Fruit fly (Drosophila melanogaster) whole organism, wandering third instar larva: ENCODE measurements around the gene CG7728.

Experiments
- CrebA ChIP-seq: fragments of 200-800 bp; sonication (Bioruptor generic); optimal IDR thresholded peaks from 2 replicates; lab custom pipeline; 2016; ENCODE audit warnings: missing biosample characterization, mild to moderate bottlenecking, missing genetic modification characterization, borderline replicate concordance
- GATAd ChIP-seq: sonication (Bioruptor generic); optimal IDR thresholded peaks from 2 replicates; lab custom pipeline; 2016; ENCODE audit warnings: missing biosample characterization, missing genetic modification characterization
- Hnf4 ChIP-seq: fragments of 200-800 bp; sonication (Bioruptor generic); optimal IDR thresholded peaks from 2 replicates; lab custom pipeline; 2016; ENCODE audit warnings: missing biosample characterization, mild to moderate bottlenecking, missing genetic modification characterization
- Hr83 ChIP-seq: fragments of 200-300 bp; sonication (Bioruptor generic); optimal IDR thresholded peaks from 2 replicates; lab custom pipeline; 2016; ENCODE audit warnings: missing biosample characterization, mild to moderate bottlenecking, missing genetic modification characterization, moderate library complexity; ENCODE audit not compliant: poor library complexity, severe bottlenecking
- Jra ChIP-seq: sonication (Bioruptor generic); optimal IDR thresholded peaks from 2 replicates; lab custom pipeline; 2016; ENCODE audit warnings: missing biosample characterization, missing genetic modification characterization
- Mio ChIP-seq: sonication (Bioruptor generic); optimal IDR thresholded peaks from 2 replicates; lab custom pipeline; 2016; ENCODE audit warnings: missing biosample characterization, missing genetic modification characterization
- OdsH ChIP-seq: fragments of 200-800 bp; sonication (Bioruptor generic); optimal IDR thresholded peaks from 2 replicates; lab custom pipeline; 2016; ENCODE audit warnings: missing biosample characterization, mild to moderate bottlenecking, missing genetic modification characterization
- brk ChIP-seq: fragments of 200-800 bp; sonication (Bioruptor generic); optimal IDR thresholded peaks from 2 replicates; lab custom pipeline; 2016; ENCODE audit warnings: missing biosample characterization, mild to moderate bottlenecking, missing genetic modification characterization
- psq ChIP-seq: fragments of 200-800 bp; sonication (Bioruptor generic); optimal IDR thresholded peaks from 3 replicates; lab custom pipeline; 2017; ENCODE audit warnings: missing biosample characterization, mild to moderate bottlenecking, missing genetic modification characterization, moderate library complexity
- rgr ChIP-seq: fragments of 200-800 bp; sonication (Bioruptor generic); optimal IDR thresholded peaks from 3 replicates; lab custom pipeline; 2016; ENCODE audit warnings: missing biosample characterization, mild to moderate bottlenecking, missing genetic modification characterization

DNA sequence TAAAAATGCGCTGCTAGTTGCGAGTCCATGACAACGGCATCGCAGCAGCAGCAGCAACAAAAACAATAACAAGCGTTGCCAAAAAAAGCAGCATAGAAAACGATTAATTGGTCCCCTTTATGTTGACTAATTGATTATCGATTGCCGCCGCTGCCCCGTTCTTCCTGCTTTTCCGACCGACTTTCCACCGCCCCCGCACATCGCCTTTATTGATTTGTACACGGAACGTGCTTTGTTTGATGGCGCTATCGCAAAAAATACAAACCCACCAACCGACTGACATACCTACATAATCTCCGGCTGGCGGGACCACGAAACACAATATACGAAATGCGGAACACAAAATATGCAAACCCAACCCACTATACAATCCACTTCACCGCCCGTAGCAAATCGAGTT lies 35.1 kb downstream of the CG7728 start:
- TF ChIP-seq rgr: no peak
- no peak for TF ChIP-seq GATAd (GFP tag; lab: Kevin White, UChicago)
- TF ChIP-seq CrebA (GFP tag; lab: Kevin White, UChicago): no peak
- no peak for TF ChIP-seq Mio (GFP tag; lab: Kevin White, UChicago)
- TF ChIP-seq psq (GFP tag; lab: Kevin White, UChicago): no peak
- no peak for TF ChIP-seq Hnf4
- TF ChIP-seq Jra: no peak
- no peak for TF ChIP-seq brk (GFP tag; lab: Kevin White, UChicago)
- TF ChIP-seq Hr83 (GFP tag; lab: Kevin White, UChicago): no peak
- TF ChIP-seq OdsH (GFP tag; lab: Kevin White, UChicago): no peak
